Worm (Caenorhabditis elegans) whole organism, late embryonic: ENCODE results near the gene nspd-9.

Experiments
- eyg-1 ChIP-seq: sonication (generic microtip); optimal IDR thresholded peaks from 2 replicates; lab custom pipeline; 2016; ENCODE audit warnings: missing genotype, missing genetic modification characterization, missing compliant biosample characterization
- sdc-2 ChIP-seq: sonication (generic microtip); optimal IDR thresholded peaks from 2 replicates; lab custom pipeline; 2016; ENCODE audit warnings: missing genotype, missing genetic modification characterization, missing compliant biosample characterization
- unc-86 ChIP-seq: sonication (generic microtip); optimal IDR thresholded peaks from 2 replicates; lab custom pipeline; 2016; ENCODE audit warnings: missing genetic modification characterization, missing compliant biosample characterization

DNA sequence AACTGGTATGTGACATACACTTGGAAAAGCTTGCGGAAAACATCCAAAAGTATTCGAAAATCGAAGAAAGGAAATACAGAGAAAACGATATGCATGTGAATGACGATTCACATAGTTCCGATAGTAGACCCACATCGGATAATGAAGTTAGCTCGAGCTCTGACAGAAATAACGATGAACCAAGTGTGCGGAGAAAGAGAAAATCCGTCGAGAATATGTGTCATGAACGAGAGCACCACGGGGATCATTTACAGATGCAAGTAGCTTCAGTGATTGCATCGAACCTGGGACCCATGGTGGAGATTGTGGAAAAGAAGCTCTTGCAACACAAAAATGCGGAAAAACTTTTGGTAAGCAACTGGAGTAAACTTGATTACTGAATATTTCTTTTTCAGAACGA is 26.9 kb upstream of the nspd-9 start:
- TF ChIP-seq sdc-2 (tag; lab: Kevin White, UChicago): no peak
- TF ChIP-seq eyg-1 (tag; lab: Kevin White, UChicago): no peak
- no peak for TF ChIP-seq unc-86 (tag; lab: Kevin White, UChicago)
